Worm (Caenorhabditis elegans): Measurements from ENCODE around the gene srm-4.
"Not testable (repeated sequence)": the region's sequence is repeated elsewhere in the genome, so short reads cannot be mapped to it uniquely, and the experiment has no call there.

srm-4 gene

DNA sequence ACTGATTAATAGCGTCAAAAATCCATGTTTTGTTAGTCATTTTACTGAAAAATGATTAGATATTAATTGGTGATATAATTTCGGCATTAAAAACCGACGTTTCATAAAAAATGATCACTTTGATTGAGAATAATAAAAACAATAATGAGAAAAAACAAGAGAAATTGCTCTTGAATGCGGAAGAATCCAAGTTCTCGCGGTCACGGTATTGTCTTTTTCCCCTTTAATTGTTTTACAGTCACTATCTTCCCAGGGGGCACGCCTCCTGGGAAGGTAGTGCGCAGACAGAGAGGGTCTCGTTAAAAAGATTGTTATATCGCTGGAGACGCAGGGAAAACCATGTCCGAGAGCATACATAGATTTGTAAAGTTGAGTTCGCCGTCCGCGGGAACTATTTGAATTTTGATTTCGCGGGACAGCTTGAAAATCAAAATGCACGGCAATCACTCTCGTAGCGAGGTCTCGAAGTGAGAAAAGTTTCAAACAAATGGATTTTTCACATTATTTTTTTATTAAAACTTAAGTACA is 39.5 kb upstream of the srm-4 start, which contains the start of gene F14D7.2:
TSS of gene F14D7.2 (minus strand) at position 51 of the 528 bp plus-strand sequence.
- TF ChIP-seq ces-1 (GFP tag; optimal IDR thresholded peaks at IDR 0.05) (no peak), lin-32 (GFP tag; optimal IDR thresholded peaks at IDR 0.05) (no peak), ceh-39 (tag; optimal IDR thresholded peaks at IDR 0.05) (no peak), mls-2 (tag; optimal IDR thresholded peaks at IDR 0.05) (no peak), ceh-83 (GFP tag; optimal IDR thresholded peaks at IDR 0.05) (no peak), drap-1 (GFP tag; optimal IDR thresholded peaks at IDR 0.05) (no peak), bed-3 (GFP tag; optimal IDR thresholded peaks at IDR 0.05) (no peak)

DNA sequence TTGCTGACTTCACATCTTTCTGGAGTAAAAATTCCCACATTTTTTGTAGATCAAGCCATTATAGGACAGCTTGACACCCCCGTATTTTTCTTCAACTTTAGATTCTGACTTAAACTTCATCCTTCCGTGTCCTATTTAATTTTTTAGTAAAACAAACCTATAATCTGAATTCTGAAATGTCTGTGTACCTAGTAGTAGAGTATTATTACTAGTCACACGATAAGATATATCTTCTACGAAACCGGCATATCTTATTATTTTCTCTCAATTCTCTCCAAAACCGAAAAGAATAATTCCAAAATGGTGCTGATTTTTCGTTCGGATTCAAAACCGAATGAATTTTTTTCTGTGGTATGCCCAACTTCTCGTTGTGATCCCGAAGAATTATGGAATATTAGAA is 38.8 kb upstream of the srm-4 start, which contains the start of gene F14D7.9:
TSS of gene F14D7.9 (plus strand) at position 301 of the 400 bp plus-strand sequence.
- TF ChIP-seq flh-1 (GFP tag; optimal IDR thresholded peaks at IDR 0.05) (no peak), unc-39 (tag; optimal IDR thresholded peaks at IDR 0.05) (no peak), ces-1 (GFP tag; optimal IDR thresholded peaks at IDR 0.05) (no peak), ceh-39 (tag; optimal IDR thresholded peaks at IDR 0.05) (no peak), mls-2 (tag; optimal IDR thresholded peaks at IDR 0.05) (no peak), mep-1 (tag; optimal IDR thresholded peaks at IDR 0.05) (no peak), nhr-76 (tag; optimal IDR thresholded peaks at IDR 0.05) (no peak), mab-5 (tag; optimal IDR thresholded peaks at IDR 0.05) (no peak), nhr-237 (tag; optimal IDR thresholded peaks at IDR 0.05) (no peak)

- TF ChIP-seq elt-1 (tag; optimal IDR thresholded peaks at IDR 0.05; ENCODE audit: borderline replicate concordance, insufficient read depth) (no peak), ceh-43 (GFP tag; optimal IDR thresholded peaks at IDR 0.05) (no peak), flh-1 (GFP tag; optimal IDR thresholded peaks at IDR 0.05) (no peak), nhr-12 (tag; optimal IDR thresholded peaks at IDR 0.05) (no peak), ceh-83 (GFP tag; optimal IDR thresholded peaks at IDR 0.05) (no peak), lin-13 (tag; optimal IDR thresholded peaks at IDR 0.05) (no peak), mab-5 (tag; optimal IDR thresholded peaks at IDR 0.05) (no peak), ces-1 (GFP tag; optimal IDR thresholded peaks at IDR 0.05) (no peak), nhr-28 (tag; optimal IDR thresholded peaks at IDR 0.05) (no peak), tbx-8 (GFP tag; optimal IDR thresholded peaks at IDR 0.05) (no peak), lsy-2 (tag; optimal IDR thresholded peaks at IDR 0.05) (no peak), ztf-11 (tag; optimal IDR thresholded peaks at IDR 0.05) (no peak), unc-120 (tag; optimal IDR thresholded peaks at IDR 0.05; ENCODE audit: poor library complexity, severe bottlenecking) (no peak)
These were observed 36.7 kb upstream of the srm-4 start, which contains the start of gene F14D7.3 for ce11 chrV:14296499-14296898. TSS of gene F14D7.3 (plus strand) at chrV:14296799.

DNA sequence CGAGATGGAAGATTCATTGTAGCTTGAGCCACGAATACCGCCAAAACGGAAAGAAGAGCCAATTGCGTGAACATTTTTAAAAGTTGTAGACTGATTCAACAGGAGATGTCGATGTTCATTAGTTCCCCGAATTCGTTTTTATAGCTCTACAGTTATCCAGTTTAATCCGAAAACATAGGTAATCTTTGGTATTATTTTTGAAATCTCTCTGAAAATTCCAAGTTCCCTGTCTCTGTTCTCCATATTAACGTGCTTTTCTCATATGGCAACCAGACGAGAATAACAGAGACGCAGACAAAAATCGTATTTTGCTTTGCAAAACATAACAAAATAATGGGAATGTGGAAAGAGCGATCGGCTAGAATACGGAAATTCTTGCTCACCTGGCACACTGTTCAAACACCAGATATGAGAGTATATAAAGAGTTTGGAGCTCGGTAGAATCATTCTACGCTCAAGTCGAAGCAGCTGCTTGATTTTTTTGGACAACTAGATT is 33.6 kb upstream of the srm-4 start, which contains the start of the genes spig-3 and F14D7.12:
TSS of gene spig-3 (minus strand) at position 101 of the 496 bp plus-strand sequence.
TSS of gene F14D7.12 (plus strand) at position 446 of the 496 bp plus-strand sequence.
- TF ChIP-seq ceh-83 (GFP tag; optimal IDR thresholded peaks at IDR 0.05) (no peak), mab-5 (tag; optimal IDR thresholded peaks at IDR 0.05) (no peak), nhr-28 (tag; optimal IDR thresholded peaks at IDR 0.05) (no peak), hlh-1 (tag; optimal IDR thresholded peaks at IDR 0.05) (no peak), lin-32 (GFP tag; optimal IDR thresholded peaks at IDR 0.05) (no peak), zip-8 (tag; optimal IDR thresholded peaks at IDR 0.05) (no peak), ztf-11 (tag; optimal IDR thresholded peaks at IDR 0.05) (no peak)

DNA sequence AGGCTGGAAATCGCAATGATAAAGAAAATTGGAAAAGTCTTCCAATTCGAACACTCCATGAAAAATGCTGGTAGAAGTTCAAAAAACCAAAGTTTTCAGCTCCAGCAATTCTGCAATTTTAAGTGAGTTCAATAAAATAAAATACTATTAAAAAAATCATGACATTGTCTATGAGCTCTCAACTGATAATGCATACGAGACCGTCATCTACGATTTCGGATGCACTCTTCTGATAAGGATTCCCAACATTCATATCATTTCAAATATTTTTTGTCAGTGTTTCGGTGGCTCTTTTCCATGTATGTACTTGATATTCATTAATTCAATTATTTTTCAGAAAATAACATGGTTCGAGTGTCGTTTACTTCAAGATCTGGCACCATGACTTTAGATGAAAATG is 32.1 kb upstream of the srm-4 start, which contains the start of gene F14D7.6:
TSS of gene F14D7.6 (plus strand) at position 338 of the 400 bp plus-strand sequence.
- TF ChIP-seq sem-2 (GFP tag; optimal IDR thresholded peaks at IDR 0.05), result no peak
- TF ChIP-seq lsy-2 (tag; optimal IDR thresholded peaks at IDR 0.05), result no peak
- TF ChIP-seq nhr-237 (tag; optimal IDR thresholded peaks at IDR 0.05), result no peak

DNA sequence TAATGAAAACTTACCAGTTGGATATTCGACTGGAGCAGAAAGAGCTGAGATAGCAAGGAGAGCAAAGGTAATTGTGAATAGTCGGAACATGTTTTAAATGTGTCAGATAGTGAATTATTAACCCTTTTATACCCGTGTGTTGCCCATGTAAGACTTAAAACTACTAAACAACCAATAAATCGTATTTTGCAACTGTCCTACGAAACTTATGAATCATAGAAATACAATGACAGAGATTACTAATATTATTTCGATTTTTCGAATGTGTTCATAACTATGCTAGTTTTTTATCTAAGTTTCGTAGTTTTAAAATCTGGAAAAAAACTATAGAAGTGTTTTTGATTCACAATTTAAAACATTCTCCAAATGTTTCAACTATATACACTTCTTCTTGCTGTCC is 26.4 kb upstream of the srm-4 start, which contains the start of gene spig-4:
TSS of gene spig-4 (minus strand) at position 101 of the 400 bp plus-strand sequence.
- TF ChIP-seq unc-120 (tag; optimal IDR thresholded peaks at IDR 0.05; ENCODE audit: poor library complexity, severe bottlenecking); ceh-43 (GFP tag; optimal IDR thresholded peaks at IDR 0.05); bed-3 (GFP tag; optimal IDR thresholded peaks at IDR 0.05): not testable (repeated sequence)

- not testable (repeated sequence) for TF ChIP-seq cnd-1 (tag; optimal IDR thresholded peaks at IDR 0.05); drap-1 (GFP tag; optimal IDR thresholded peaks at IDR 0.05); unc-120 (tag; optimal IDR thresholded peaks at IDR 0.05; ENCODE audit: poor library complexity, severe bottlenecking)
These were observed 25.1 kb upstream of the srm-4 start, which contains the start of gene spig-5 for ce11 chrV:14308164-14308563. TSS of gene spig-5 (plus strand) at chrV:14308464.
